Worm (Caenorhabditis elegans) whole organism, L2 larva: ENCODE data around the gene pdi-2.
A peak's percentile ranks its signal among the peaks of the same experiment; 100 is the strongest.

Experiments used
- C34F6.9 ChIP-seq: fragments of 150-350 bp; optimal IDR thresholded peaks from 2 replicates; lab custom pipeline; 2014; ENCODE audit warnings: missing biosample characterization, missing genetic modification characterization
- F13H6.1 ChIP-seq: sonication (generic microtip); optimal IDR thresholded peaks from 2 replicates; lab custom pipeline; 2016; ENCODE audit warnings: missing genetic modification characterization, missing compliant biosample characterization
- R02D3.7 ChIP-seq: fragments of 150-350 bp; optimal IDR thresholded peaks from 2 replicates; lab custom pipeline; 2014; ENCODE audit warnings: missing biosample characterization, missing genetic modification characterization
- ZK546.5 ChIP-seq: sonication (generic microtip); optimal IDR thresholded peaks from 2 replicates; lab custom pipeline; 2017; ENCODE audit warnings: missing biosample characterization, missing genetic modification characterization
- aly-2 ChIP-seq: fragments of 150-350 bp; optimal IDR thresholded peaks from 2 replicates; lab custom pipeline; 2014; ENCODE audit warnings: missing biosample characterization, missing genetic modification characterization
- blmp-1 ChIP-seq: sonication (generic microtip); optimal IDR thresholded peaks from 2 replicates; lab custom pipeline; 2017; ENCODE audit warnings: missing genetic modification characterization, mild to moderate bottlenecking, missing compliant biosample characterization, antibody characterized with exemption, moderate library complexity; ENCODE audit not compliant: insufficient read depth
- ceh-16 ChIP-seq: fragments of 150-350 bp; optimal IDR thresholded peaks from 2 replicates; lab custom pipeline; 2014; ENCODE audit warnings: missing biosample characterization, missing genetic modification characterization
- ceh-82 ChIP-seq: fragments of 150-350 bp; optimal IDR thresholded peaks from 2 replicates; lab custom pipeline; 2014; ENCODE audit warnings: missing biosample characterization, missing genetic modification characterization
- crh-2 ChIP-seq: sonication (generic microtip); optimal IDR thresholded peaks from 2 replicates; lab custom pipeline; 2017; ENCODE audit warnings: missing biosample characterization, missing genetic modification characterization
- dmd-4 ChIP-seq: sonication (generic microtip); optimal IDR thresholded peaks from 2 replicates; lab custom pipeline; 2017; ENCODE audit warnings: missing biosample characterization, missing genetic modification characterization
- fos-1 ChIP-seq: fragments of 150-350 bp; optimal IDR thresholded peaks from 2 replicates; lab custom pipeline; 2014; ENCODE audit warnings: missing biosample characterization, missing genetic modification characterization
- lin-11 ChIP-seq: fragments of 150-350 bp; sonication (generic microtip); optimal IDR thresholded peaks from 2 replicates; lab custom pipeline; 2014; ENCODE audit warnings: missing biosample characterization, missing genetic modification characterization, inconsistent platforms, mixed read lengths
- lin-13 ChIP-seq: fragments of 150-350 bp; optimal IDR thresholded peaks from 2 replicates; lab custom pipeline; 2014; ENCODE audit warnings: missing biosample characterization, missing genetic modification reagents, missing genetic modification characterization
- lin-39 ChIP-seq: fragments of 150-350 bp; optimal IDR thresholded peaks from 2 replicates; lab custom pipeline; 2014; ENCODE audit warnings: missing biosample characterization, missing genetic modification reagents, missing genetic modification characterization
- lsy-2 ChIP-seq, 2 experiments: fragments of 150-350 bp in 1 of 2; sonication (generic microtip) in 1 of 2; optimal IDR thresholded peaks; 2 replicates each; lab custom pipeline; 2014 to 2017; ENCODE audit warnings: missing biosample characterization in 2 of 2, missing genetic modification characterization in 2 of 2
- mbf-1 ChIP-seq: sonication (generic microtip); optimal IDR thresholded peaks from 2 replicates; lab custom pipeline; 2017; ENCODE audit warnings: missing biosample characterization, missing genetic modification characterization
- mdl-1 ChIP-seq, 2 experiments: fragments of 150-350 bp in 1 of 2; sonication (generic microtip) in 1 of 2; optimal IDR thresholded peaks; 2 replicates each; lab custom pipeline; 2017; ENCODE audit warnings: missing biosample characterization in 2 of 2, missing genetic modification characterization in 2 of 2
- nhr-10 ChIP-seq: sonication (generic microtip); optimal IDR thresholded peaks from 2 replicates; lab custom pipeline; 2017; ENCODE audit warnings: missing biosample characterization, missing genetic modification characterization
- nhr-11 ChIP-seq: fragments of 150-350 bp; optimal IDR thresholded peaks from 2 replicates; lab custom pipeline; 2014; ENCODE audit warnings: missing biosample characterization, missing genetic modification characterization
- nhr-129 ChIP-seq: fragments of 150-350 bp; optimal IDR thresholded peaks from 2 replicates; lab custom pipeline; 2014; ENCODE audit warnings: missing biosample characterization, missing genetic modification characterization
- nhr-25 ChIP-seq: fragments of 150-350 bp; sonication (generic microtip); optimal IDR thresholded peaks from 3 replicates; lab custom pipeline; 2014; ENCODE audit warnings: missing biosample characterization, missing genetic modification characterization
- nhr-77 ChIP-seq: fragments of 150-350 bp; optimal IDR thresholded peaks from 2 replicates; lab custom pipeline; 2014; ENCODE audit warnings: missing biosample characterization, missing genetic modification characterization
- peb-1 ChIP-seq: fragments of 150-350 bp; optimal IDR thresholded peaks from 2 replicates; lab custom pipeline; 2014; ENCODE audit warnings: missing biosample characterization, missing genetic modification characterization
- skn-1 ChIP-seq: sonication (generic microtip); optimal IDR thresholded peaks from 2 replicates; lab custom pipeline; 2017; ENCODE audit warnings: missing biosample characterization, missing genetic modification characterization
- sma-3 ChIP-seq: sonication (generic microtip); optimal IDR thresholded peaks from 2 replicates; lab custom pipeline; 2016; ENCODE audit warnings: missing genetic modification reagents, missing genetic modification characterization, missing compliant biosample characterization
- sma-9 ChIP-seq, 2 experiments: fragments of 150-350 bp in 1 of 2; sonication (generic microtip) in 1 of 2; optimal IDR thresholded peaks; 2 replicates each; lab custom pipeline; 2014 to 2016; ENCODE audit warnings: missing genetic modification characterization in 2 of 2, mild to moderate bottlenecking in 1 of 2, missing biosample characterization in 1 of 2, missing compliant biosample characterization in 1 of 2, missing genetic modification reagents in 1 of 2, moderate library complexity in 1 of 2
- snpc-4 ChIP-seq: fragments of 150-350 bp; optimal IDR thresholded peaks from 2 replicates; lab custom pipeline; 2014; ENCODE audit warnings: missing biosample characterization, missing genetic modification characterization
- unc-39 ChIP-seq: fragments of 150-350 bp; optimal IDR thresholded peaks from 2 replicates; lab custom pipeline; 2014; ENCODE audit warnings: missing biosample characterization, missing genetic modification characterization
- zag-1 ChIP-seq: fragments of 150-350 bp; optimal IDR thresholded peaks from 2 replicates; lab custom pipeline; 2014; ENCODE audit warnings: missing biosample characterization, missing genetic modification characterization
- ztf-1 ChIP-seq: fragments of 200-800 bp; sonication (Bioruptor generic); conservative IDR thresholded peaks from 2 replicates; pipeline ENCODE4 v1.3.6; 2022; ENCODE audit warnings: missing genetic modification characterization, missing compliant biosample characterization
- ztf-11 ChIP-seq: sonication (generic microtip); optimal IDR thresholded peaks from 2 replicates; lab custom pipeline; 2017; ENCODE audit warnings: missing biosample characterization, missing genetic modification characterization
- ztf-4 ChIP-seq: fragments of 150-350 bp; optimal IDR thresholded peaks from 2 replicates; lab custom pipeline; 2014; ENCODE audit warnings: missing biosample characterization, missing genetic modification characterization

The pdi-2 gene

DNA sequence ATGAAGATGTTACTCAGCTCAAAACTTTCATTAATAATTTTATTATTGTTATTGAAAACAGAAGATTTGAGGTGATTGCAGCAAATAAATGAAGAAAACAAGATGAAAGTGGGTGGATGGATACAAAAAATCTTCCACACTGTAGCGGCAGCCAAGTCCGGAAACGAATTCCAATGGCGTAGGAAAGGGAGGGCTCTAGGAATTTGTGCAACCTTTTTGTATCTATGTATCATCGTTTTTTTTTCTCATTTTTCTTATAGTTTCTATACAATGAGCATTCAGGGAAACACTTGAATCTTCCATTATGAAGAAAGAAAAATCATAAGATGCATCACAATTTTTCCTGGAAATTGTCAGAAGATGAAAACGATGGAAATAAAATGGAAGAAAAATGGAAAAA, 23.5 kb upstream of the pdi-2 start:
- no peak for TF ChIP-seq mbf-1 (tag; lab: Kevin White, UChicago)
- no peak for TF ChIP-seq ZK546.5 (tag; lab: Kevin White, UChicago)
- no peak for TF ChIP-seq fos-1 (tag; lab: Kevin White, UChicago)
- TF ChIP-seq F13H6.1 (tag; lab: Kevin White, UChicago): no peak
- no peak for TF ChIP-seq lin-39
- no peak for TF ChIP-seq peb-1
- no peak for TF ChIP-seq lin-11 (tag; lab: Kevin White, UChicago)
- TF ChIP-seq ceh-82: no peak
- no peak for TF ChIP-seq R02D3.7 (tag; lab: Kevin White, UChicago)
- TF ChIP-seq lin-13: no peak
- TF ChIP-seq aly-2: no peak
- no peak for TF ChIP-seq ceh-16 (tag; lab: Kevin White, UChicago)
- TF ChIP-seq skn-1 (tag; lab: Kevin White, UChicago): no peak
- TF ChIP-seq nhr-11 (tag; lab: Kevin White, UChicago): no peak
- no peak for TF ChIP-seq ztf-11 (tag; lab: Kevin White, UChicago)
- TF ChIP-seq blmp-1: no peak

ce11 chrX:4502039-4502438, 21.9 kb upstream of the pdi-2 start:
- TF ChIP-seq C34F6.9 (tag; lab: Kevin White, UChicago): no peak
- TF ChIP-seq, all 48 proteins: peak for 0

ce11 chrX:4503259-4503658, 20.7 kb upstream of the pdi-2 start:
- no peak for TF ChIP-seq R02D3.7 (tag; lab: Kevin White, UChicago)
- TF ChIP-seq crh-2 (tag; lab: Kevin White, UChicago): peak; percentile 63

- TF ChIP-seq fos-1 (tag; lab: Kevin White, UChicago) (peak; percentile 4), crh-2 (tag; lab: Kevin White, UChicago) (peak; percentile 45), nhr-25 (tag; lab: Kevin White, UChicago) (peak; percentile 19), snpc-4 (tag; lab: Kevin White, UChicago) (no peak), mdl-1 (tag; optimal IDR thresholded peaks at IDR 0.05; lab: Kevin White, UChicago) (peak in 1 of 2 experiments; percentile 8), nhr-129 (tag; lab: Kevin White, UChicago) (peak; percentile 22), lin-39 (no peak), skn-1 (tag; lab: Kevin White, UChicago) (no peak), lsy-2 (tag; optimal IDR thresholded peaks at IDR 0.05; lab: Kevin White, UChicago) (peak in 1 of 2 experiments; percentile 18), C34F6.9 (tag; lab: Kevin White, UChicago) (peak; percentile 54), ceh-82 (no peak)
These were observed 19.8 kb upstream of the pdi-2 start, which contains the start of gene dgk-2 for ce11 chrX:4504108-4504668. Gene dgk-2 (minus strand): TSS chrX:4504388.

- peak; percentile 14 for TF ChIP-seq F13H6.1 (tag; lab: Kevin White, UChicago)
- peak; percentile 19 for TF ChIP-seq blmp-1
- peak; percentile 42 for TF ChIP-seq nhr-25 (tag; lab: Kevin White, UChicago)
- peak; percentile 84 for TF ChIP-seq nhr-129 (tag; lab: Kevin White, UChicago)
- TF ChIP-seq lin-39: no peak
- peak; percentile 43 for TF ChIP-seq sma-3
- no peak for TF ChIP-seq sma-9 (GFP tag; optimal IDR thresholded peaks at IDR 0.05; lab: Kevin White, UChicago)
- TF ChIP-seq sma-9 (tag; optimal IDR thresholded peaks at IDR 0.05; lab: Kevin White, UChicago): no peak
- peak; percentile 59 for TF ChIP-seq fos-1 (tag; lab: Kevin White, UChicago)
- peak; percentile 34 for TF ChIP-seq crh-2 (tag; lab: Kevin White, UChicago)
- TF ChIP-seq, all 48 proteins: peak for 7
These were observed 16.8 kb upstream of the pdi-2 start for ce11 chrX:4507122-4507681.

- no peak for TF ChIP-seq lin-11 (tag; lab: Kevin White, UChicago)
- TF ChIP-seq ztf-4 (tag; lab: Kevin White, UChicago): no peak
- no peak for TF ChIP-seq fos-1 (tag; lab: Kevin White, UChicago)
- no peak for TF ChIP-seq nhr-77
- no peak for TF ChIP-seq mdl-1 (tag; optimal IDR thresholded peaks at IDR 0.05; lab: Kevin White, UChicago)
- no peak for TF ChIP-seq ztf-1
- TF ChIP-seq C34F6.9 (tag; lab: Kevin White, UChicago): no peak
- no peak for TF ChIP-seq lin-39
- TF ChIP-seq zag-1: no peak
- no peak for TF ChIP-seq mbf-1 (tag; lab: Kevin White, UChicago)
- TF ChIP-seq sma-3: no peak
- no peak for TF ChIP-seq nhr-10 (tag; lab: Kevin White, UChicago)
- no peak for TF ChIP-seq crh-2 (tag; lab: Kevin White, UChicago)
- no peak for TF ChIP-seq dmd-4 (tag; lab: Kevin White, UChicago)
- TF ChIP-seq unc-39 (tag; lab: Kevin White, UChicago): no peak
- no peak for TF ChIP-seq nhr-11 (tag; lab: Kevin White, UChicago)
These were observed 15.7 kb upstream of the pdi-2 start, which contains the start of gene rhi-1 for ce11 chrX:4508209-4508608. Gene rhi-1 (plus strand): TSS chrX:4508509.
